Fruit fly (Drosophila melanogaster): ENCODE results near the gene Imp.
A peak's percentile ranks its signal among the peaks of the same experiment; 100 is the strongest.

Imp gene

dm6 chrX:10767350-10768005 is 56.6 kb downstream of the Imp start (continued):
- TF ChIP-seq MESR4 (GFP tag; optimal IDR thresholded peaks at IDR 0.05) (no peak), ab (GFP tag; optimal IDR thresholded peaks at IDR 0.05) (no peak), CG12659 (GFP tag; optimal IDR thresholded peaks at IDR 0.05) (peak; percentile 43), CG18764 (GFP tag; optimal IDR thresholded peaks at IDR 0.05) (peak; percentile 17), tgo (GFP tag; IDR thresholded peaks at IDR 0.05) (peak; percentile 47; the same call in 2 of the 3 replicates), Xrp1 (GFP tag; IDR thresholded peaks at IDR 0.05) (peak; percentile 66; the same call in 1 of the 2 replicates), Bgb (GFP tag; IDR thresholded peaks at IDR 0.05; ENCODE audit: partially characterized antibody) (peak; percentile 29; the same call in 1 of the 2 replicates), CG5953 (GFP tag; IDR thresholded peaks at IDR 0.05) (0 out of 2 replicates have a peak, but pooled peaks have one; percentile 6), D (optimal IDR thresholded peaks at IDR 0.05) (peak; percentile 13), D (GFP tag; optimal IDR thresholded peaks at IDR 0.05) (peak; percentile 41), nom (GFP tag; optimal IDR thresholded peaks at IDR 0.05) (peak; percentile 92), mirr (GFP tag; optimal IDR thresholded peaks at IDR 0.05) (peak; percentile 65), CG7928 (GFP tag; optimal IDR thresholded peaks at IDR 0.05) (no peak), CG3281 (GFP tag; optimal IDR thresholded peaks at IDR 0.05) (peak; percentile 68), prd (optimal IDR thresholded peaks at IDR 0.05) (no peak), prd (GFP tag; IDR thresholded peaks at IDR 0.05) (peak; percentile 66; the same call in 2 of the 3 replicates), dmrt99B (tag; optimal IDR thresholded peaks at IDR 0.05) (peak; percentile 56), ewg (GFP tag; optimal IDR thresholded peaks at IDR 0.05) (peak; percentile 19), CG18619 (GFP tag; optimal IDR thresholded peaks at IDR 0.05) (no peak), rib (GFP tag; IDR thresholded peaks at IDR 0.05) (peak; percentile 82), kay (GFP tag; optimal IDR thresholded peaks at IDR 0.05) (peak; percentile 51), CG10321 (GFP tag; IDR thresholded peaks at IDR 0.05) (no peak), cg (GFP tag; optimal IDR thresholded peaks at IDR 0.05) (peak; percentile 96), Ada2b (GFP tag; IDR thresholded peaks at IDR 0.05) (peak; percentile 48), CG9215 (GFP tag; IDR thresholded peaks at IDR 0.05) (no peak; the same call in 1 of the 2 replicates), CG6175 (GFP tag; IDR thresholded peaks at IDR 0.05) (peak; percentile 30; the same call in 1 of the 3 replicates), D19B (GFP tag; optimal IDR thresholded peaks at IDR 0.05) (peak; percentile 34), Opbp (GFP tag; IDR thresholded peaks at IDR 0.05; ENCODE audit: partially characterized antibody) (no peak), NC2β (GFP tag; optimal IDR thresholded peaks at IDR 0.05) (peak; percentile 28), CG32532 (GFP tag; IDR thresholded peaks at IDR 0.05) (peak; percentile 83), Optix (GFP tag; IDR thresholded peaks at IDR 0.05) (peak; percentile 47; the same call in 2 of the 3 replicates), CG4707 (GFP tag; optimal IDR thresholded peaks at IDR 0.05) (no peak), ham (GFP tag; IDR thresholded peaks at IDR 0.05) (no peak), CG4328 (GFP tag; optimal IDR thresholded peaks at IDR 0.05) (peak; percentile 53), BtbVII (GFP tag; optimal IDR thresholded peaks at IDR 0.05) (peak; percentile 56), CG12769 (tag; optimal IDR thresholded peaks at IDR 0.05) (peak; percentile 84), CG33213 (GFP tag; optimal IDR thresholded peaks at IDR 0.05) (no peak), fru (optimal IDR thresholded peaks at IDR 0.05) (no peak), CG11398 (GFP tag; optimal IDR thresholded peaks at IDR 0.05) (peak; percentile 13), TFAM (GFP tag; optimal IDR thresholded peaks at IDR 0.05) (no peak), CG3065 (GFP tag; optimal IDR thresholded peaks at IDR 0.05) (no peak), hkb (optimal IDR thresholded peaks at IDR 0.05) (no peak), hkb (GFP tag; IDR thresholded peaks at IDR 0.05) (0 out of 2 replicates have a peak, but pooled peaks have one; percentile 27), CG12071 (GFP tag; optimal IDR thresholded peaks at IDR 0.05) (peak; percentile 39), fd96Cb (tag; optimal IDR thresholded peaks at IDR 0.05) (peak; percentile 2), h (optimal IDR thresholded peaks at IDR 0.05) (no peak), ERR (GFP tag; optimal IDR thresholded peaks at IDR 0.05) (peak; percentile 68), Chrac-16 (GFP tag; optimal IDR thresholded peaks at IDR 0.05) (peak; percentile 58), CG10147 (GFP tag; optimal IDR thresholded peaks at IDR 0.05) (peak; percentile 7), Mes4 (GFP tag; optimal IDR thresholded peaks at IDR 0.05) (peak; percentile 22), CG2875 (GFP tag; optimal IDR thresholded peaks at IDR 0.05) (no peak)
